Fruit fly (Drosophila melanogaster): ENCODE measurements around the gene CG10357.

The CG10357 gene

DNA sequence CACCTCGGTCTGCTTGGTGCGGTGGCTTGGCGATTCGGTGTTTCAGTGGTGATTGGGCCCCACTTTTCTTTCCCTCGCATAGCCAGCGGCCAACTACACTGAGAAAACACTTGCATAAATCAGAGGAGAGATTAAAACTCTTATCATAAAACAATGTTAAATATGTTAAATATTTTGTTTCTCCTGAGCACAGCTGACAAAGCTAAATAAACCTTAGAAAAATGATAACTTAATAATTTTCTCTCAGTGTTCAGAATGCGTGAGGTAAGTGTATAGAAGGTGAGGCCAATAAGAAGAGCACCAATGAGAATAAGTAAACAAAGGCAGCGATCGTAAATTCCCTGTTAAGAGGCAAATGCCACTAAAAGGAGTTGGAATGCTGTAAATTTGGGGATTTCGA, 2.1 kb downstream of the CG10357 start (continued):
- TF ChIP-seq CG2712 (tag; optimal IDR thresholded peaks at IDR 0.05): peak; percentile 94
- peak; percentile 18 for TF ChIP-seq CG7928 (GFP tag; optimal IDR thresholded peaks at IDR 0.05)
- peak; percentile 87 for TF ChIP-seq Chrac-16 (GFP tag; optimal IDR thresholded peaks at IDR 0.05)
- peak; percentile 72 for TF ChIP-seq PHDP (tag; optimal IDR thresholded peaks at IDR 0.05)
- peak; percentile 44 for TF ChIP-seq Bteb2 (GFP tag; optimal IDR thresholded peaks at IDR 0.05)
- peak; percentile 74 for TF ChIP-seq HLH3B (GFP tag; IDR thresholded peaks at IDR 0.05)
- TF ChIP-seq Scr (GFP tag; IDR thresholded peaks at IDR 0.05; ENCODE audit: partially characterized antibody): no peak
- TF ChIP-seq D19A (tag; optimal IDR thresholded peaks at IDR 0.05): peak; percentile 81
- no peak for TF ChIP-seq CG16779 (GFP tag; IDR thresholded peaks at IDR 0.05)
- TF ChIP-seq otp (GFP tag; IDR thresholded peaks at IDR 0.05): peak; percentile 91
- peak; percentile 40 for TF ChIP-seq CG3838 (GFP tag; optimal IDR thresholded peaks at IDR 0.05)
- TF ChIP-seq Hmr (GFP tag; optimal IDR thresholded peaks at IDR 0.05): peak; percentile 24
- peak in 1 of 2 experiments; percentile 35 for TF ChIP-seq Hr78 (GFP tag; optimal IDR thresholded peaks at IDR 0.05)
- peak; percentile 83 for TF ChIP-seq CG10267 (tag; optimal IDR thresholded peaks at IDR 0.05)
- peak; percentile 1 for TF ChIP-seq emc (GFP tag; optimal IDR thresholded peaks at IDR 0.05)
- TF ChIP-seq Meics (GFP tag; optimal IDR thresholded peaks at IDR 0.05): peak; percentile 3
- peak; percentile 64 for TF ChIP-seq CG1647 (GFP tag; optimal IDR thresholded peaks at IDR 0.05)
- peak; percentile 66 for TF ChIP-seq CG15269 (tag; optimal IDR thresholded peaks at IDR 0.05)
- TF ChIP-seq Mad (GFP tag; optimal IDR thresholded peaks at IDR 0.05): peak; percentile 72
- no peak for TF ChIP-seq Atf6 (GFP tag; IDR thresholded peaks at IDR 0.05)
- no peak for TF ChIP-seq fru (optimal IDR thresholded peaks at IDR 0.05)
- peak; percentile 36; the same call in 1 of the 2 replicates for TF ChIP-seq CG9932 (GFP tag; IDR thresholded peaks at IDR 0.05)
- TF ChIP-seq CG30431 (GFP tag; optimal IDR thresholded peaks at IDR 0.05): peak; percentile 78
- TF ChIP-seq CG13424 (tag; optimal IDR thresholded peaks at IDR 0.05): peak; percentile 77
- TF ChIP-seq CG8478 (optimal IDR thresholded peaks at IDR 0.05): no peak
- TF ChIP-seq CG15011 (GFP tag; optimal IDR thresholded peaks at IDR 0.05): peak; percentile 20
- TF ChIP-seq Optix (GFP tag; IDR thresholded peaks at IDR 0.05): peak; percentile 75; the same call in 1 of the 3 replicates
- no peak for TF ChIP-seq CG6791 (GFP tag; IDR thresholded peaks at IDR 0.05; ENCODE audit: partially characterized antibody)
- TF ChIP-seq Xbp1 (GFP tag; optimal IDR thresholded peaks at IDR 0.05): peak; percentile 80
- TF ChIP-seq CG12769 (tag; optimal IDR thresholded peaks at IDR 0.05): peak; percentile 62
- no peak for TF ChIP-seq CG6683 (GFP tag; optimal IDR thresholded peaks at IDR 0.05)
- TF ChIP-seq ems (GFP tag; optimal IDR thresholded peaks at IDR 0.05): no peak
- peak; percentile 43; the same call in 2 of the 3 replicates for TF ChIP-seq CG14050 (GFP tag; IDR thresholded peaks at IDR 0.05)
- peak; percentile 79 for TF ChIP-seq CG6689 (GFP tag; IDR thresholded peaks at IDR 0.05)
- TF ChIP-seq zf30C (GFP tag; optimal IDR thresholded peaks at IDR 0.05): peak; percentile 82
- TF ChIP-seq Sry-δ (GFP tag; optimal IDR thresholded peaks at IDR 0.05): peak; percentile 14
- peak; percentile 72 for TF ChIP-seq CG12155 (GFP tag; optimal IDR thresholded peaks at IDR 0.05)
- peak; percentile 74 for TF ChIP-seq zen (tag; optimal IDR thresholded peaks at IDR 0.05)
- peak; percentile 33; the same call in 1 of the 2 replicates for TF ChIP-seq ap (GFP tag; IDR thresholded peaks at IDR 0.05)
- TF ChIP-seq cad (GFP tag; optimal IDR thresholded peaks at IDR 0.05): no peak
- no peak for TF ChIP-seq CG2129 (GFP tag; IDR thresholded peaks at IDR 0.05; ENCODE audit: partially characterized antibody)
- TF ChIP-seq dysf (GFP tag; IDR thresholded peaks at IDR 0.05): peak; percentile 68; the same call in 1 of the 3 replicates
- peak; percentile 76 for TF ChIP-seq oc (tag; optimal IDR thresholded peaks at IDR 0.05)
- peak; percentile 86 for TF ChIP-seq CG8388 (GFP tag; optimal IDR thresholded peaks at IDR 0.05)
- no peak for TF ChIP-seq schlank (tag; optimal IDR thresholded peaks at IDR 0.05)
- TF ChIP-seq CG3726 (GFP tag; IDR thresholded peaks at IDR 0.05): peak; percentile 82; the same call in 2 of the 3 replicates
- peak; percentile 4; the same call in 1 of the 2 replicates for TF ChIP-seq al (GFP tag; IDR thresholded peaks at IDR 0.05)
- peak; percentile 48; the same call in 1 of the 2 replicates for TF ChIP-seq CG11085 (GFP tag; IDR thresholded peaks at IDR 0.05)
- peak; percentile 70 for TF ChIP-seq CG17359 (tag; optimal IDR thresholded peaks at IDR 0.05)
- peak; percentile 86 for TF ChIP-seq Hsf (GFP tag; optimal IDR thresholded peaks at IDR 0.05)
- TF ChIP-seq CoRest (tag; optimal IDR thresholded peaks at IDR 0.05): peak; percentile 82

All from whole organism, embryonic.